Worm (Caenorhabditis elegans) whole organism, L4/young adult: ENCODE measurements around the gene clec-3.

Source experiments
- W03F9.2 ChIP-seq: fragments of 150-350 bp; optimal IDR thresholded peaks from 2 replicates; lab custom pipeline; 2014; ENCODE audit warnings: missing biosample characterization, missing genetic modification characterization
- him-1 ChIP-seq: sonication (generic microtip); optimal IDR thresholded peaks from 2 replicates; lab custom pipeline; 2016; ENCODE audit warnings: missing genotype, missing genetic modification reagents, missing genetic modification characterization, missing compliant biosample characterization

DNA sequence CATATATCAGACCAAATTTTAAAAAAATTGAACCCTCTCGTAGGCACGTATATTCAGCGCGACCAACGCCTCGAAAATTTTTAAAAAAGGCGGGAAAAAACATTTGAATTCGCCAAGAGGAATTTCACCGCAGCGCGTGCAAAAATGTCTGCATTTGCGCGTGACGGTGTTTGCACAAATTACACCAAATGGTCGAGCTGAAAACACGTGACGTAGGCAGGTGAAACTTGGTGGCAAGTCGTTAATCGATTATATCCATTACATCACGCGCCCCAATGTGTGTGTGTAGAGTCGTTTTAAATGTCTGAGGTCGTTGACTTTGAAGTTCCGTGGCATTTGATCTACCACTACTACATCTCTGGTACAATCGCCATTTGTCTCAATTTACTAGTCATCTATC is 31.0 kb upstream of the clec-3 start, which contains the start of gene sri-31:
- TF ChIP-seq him-1 (tag; lab: Kevin White, UChicago) (no peak), W03F9.2 (tag; lab: Kevin White, UChicago) (no peak)
